Worm (Caenorhabditis elegans) whole organism, young adult: Measurements from ENCODE around the gene K09E9.1.
A peak's percentile ranks its signal among the peaks of the same experiment; 100 is the strongest.

Experiments
- B0019.2 ChIP-seq: fragments of 200-800 bp; sonication (Bioruptor generic); conservative IDR thresholded peaks from 2 replicates; pipeline ENCODE4 v1.3.6; 2022; ENCODE audit warnings: missing genetic modification reagents, missing genetic modification characterization, missing compliant biosample characterization
- D2030.7 ChIP-seq: fragments of 200-800 bp; sonication (Bioruptor generic); IDR thresholded peaks from 2 replicates; pipeline ENCODE4 v1.3.6; 2022; ENCODE audit warnings: missing genetic modification reagents, missing genetic modification characterization, missing compliant biosample characterization
- F23B12.7 ChIP-seq: sonication (generic microtip); optimal IDR thresholded peaks from 2 replicates; lab custom pipeline; 2017; ENCODE audit warnings: missing genetic modification characterization, mild to moderate bottlenecking, missing compliant biosample characterization, antibody characterized with exemption, moderate library complexity; ENCODE audit not compliant: insufficient read depth
- F39B2.1 ChIP-seq: fragments of 200-800 bp; sonication (Bioruptor generic); IDR thresholded peaks from 2 replicates; pipeline ENCODE4 v1.3.6; 2022; ENCODE audit warnings: missing genetic modification reagents, missing genetic modification characterization, missing compliant biosample characterization
- F57C9.4 ChIP-seq: sonication (generic microtip); optimal IDR thresholded peaks from 2 replicates; lab custom pipeline; 2017; ENCODE audit warnings: mild to moderate bottlenecking, missing genetic modification characterization, missing compliant biosample characterization
- K11D2.4 ChIP-seq: fragments of 200-800 bp; sonication (Bioruptor generic); IDR thresholded peaks from 2 replicates; pipeline ENCODE4 v1.3.6; 2022; ENCODE audit warnings: missing genetic modification reagents, missing genetic modification characterization, missing compliant biosample characterization
- T07F8.4 ChIP-seq: sonication (generic microtip); optimal IDR thresholded peaks from 2 replicates; lab custom pipeline; 2016; ENCODE audit warnings: mild to moderate bottlenecking, missing genetic modification characterization, moderate library complexity, missing compliant biosample characterization
- Y79H2A.3 ChIP-seq: fragments of 200-800 bp; sonication (Bioruptor generic); conservative IDR thresholded peaks from 2 replicates; pipeline ENCODE4 v1.3.6; 2022; ENCODE audit warnings: missing genetic modification reagents, missing genetic modification characterization, missing compliant biosample characterization
- ama-1 ChIP-seq, 3 experiments: fragments of 150-350 bp in 1 of 3; sonication (generic microtip) in 2 of 3; optimal IDR thresholded peaks; 2 replicates each; lab custom pipeline; 2014 to 2018; ENCODE audit warnings: missing biosample characterization in 2 of 3, missing genetic modification characterization in 2 of 3, missing genetic modification reagents in 2 of 3
- ccch-3 ChIP-seq: fragments of 200-800 bp; sonication (Bioruptor generic); optimal IDR thresholded peaks from 2 replicates; lab custom pipeline; 2018; ENCODE audit warnings: mild to moderate bottlenecking, missing genetic modification characterization, missing compliant biosample characterization
- cebp-1 ChIP-seq, 2 experiments: fragments of 200-800 bp in 1 of 2; sonication (Bioruptor generic) in 1 of 2; sonication (generic microtip) in 1 of 2; IDR thresholded peaks in 1 of 2; optimal IDR thresholded peaks in 1 of 2; 2 replicates each; pipeline versions ENCODE4 v1.3.6 to Lab custom; 2017 to 2022; ENCODE audit warnings: missing compliant biosample characterization in 2 of 2, missing genetic modification characterization in 2 of 2, mild to moderate bottlenecking in 1 of 2, missing genetic modification reagents in 1 of 2, moderate library complexity in 1 of 2
- ceh-27 ChIP-seq: fragments of 200-800 bp; sonication (Bioruptor generic); optimal IDR thresholded peaks from 2 replicates; lab custom pipeline; 2018; ENCODE audit warnings: mild to moderate bottlenecking, missing genetic modification characterization, moderate library complexity, missing compliant biosample characterization
- ceh-79 ChIP-seq: sonication (generic microtip); optimal IDR thresholded peaks from 2 replicates; lab custom pipeline; 2017; ENCODE audit warnings: mild to moderate bottlenecking, missing genetic modification characterization, missing compliant biosample characterization
- ceh-91 ChIP-seq: fragments of 200-800 bp; sonication (Bioruptor generic); IDR thresholded peaks from 2 replicates; pipeline ENCODE4 v1.3.6; 2022; ENCODE audit warnings: missing genetic modification reagents, missing genetic modification characterization, missing compliant biosample characterization
- dox-1 ChIP-seq: fragments of 200-800 bp; sonication (Bioruptor generic); IDR thresholded peaks from 2 replicates; pipeline ENCODE4 v1.3.6; 2022; ENCODE audit warnings: missing genetic modification reagents, missing genetic modification characterization, missing compliant biosample characterization
- egl-18 ChIP-seq: fragments of 200-800 bp; sonication (Bioruptor generic); IDR thresholded peaks from 2 replicates; pipeline ENCODE4 v1.3.6; 2022; ENCODE audit warnings: missing genetic modification reagents, missing genetic modification characterization, missing compliant biosample characterization
- egrh-3 ChIP-seq: fragments of 200-800 bp; sonication (Bioruptor generic); IDR thresholded peaks from 2 replicates; pipeline ENCODE4 v1.3.6; 2022; ENCODE audit warnings: missing genetic modification reagents, missing genetic modification characterization, missing compliant biosample characterization
- fkh-3 ChIP-seq: sonication (generic microtip); optimal IDR thresholded peaks from 2 replicates; lab custom pipeline; 2016; ENCODE audit warnings: mild to moderate bottlenecking, missing genetic modification characterization, missing compliant biosample characterization
- gei-17 ChIP-seq: fragments of 200-800 bp; sonication (Bioruptor generic); optimal IDR thresholded peaks from 2 replicates; lab custom pipeline; 2018; ENCODE audit warnings: mild to moderate bottlenecking, missing genetic modification characterization, missing compliant biosample characterization
- hmg-1.2 ChIP-seq: fragments of 200-800 bp; sonication (Bioruptor generic); IDR thresholded peaks from 2 replicates; pipeline ENCODE4 v1.3.6; 2022; ENCODE audit warnings: missing genetic modification reagents, missing genetic modification characterization, missing compliant biosample characterization
- madf-3 ChIP-seq: fragments of 200-800 bp; sonication (Bioruptor generic); IDR thresholded peaks from 2 replicates; pipeline ENCODE4 v1.3.6; 2022; ENCODE audit warnings: missing genetic modification reagents, missing genetic modification characterization, missing compliant biosample characterization
- mcd-1 ChIP-seq: fragments of 200-800 bp; sonication (Bioruptor generic); IDR thresholded peaks from 2 replicates; pipeline ENCODE4 v1.3.6; 2022; ENCODE audit warnings: missing genetic modification reagents, missing genetic modification characterization, missing compliant biosample characterization
- nhr-120 ChIP-seq: fragments of 200-800 bp; sonication (Bioruptor generic); IDR thresholded peaks from 2 replicates; pipeline ENCODE4 v1.3.6; 2022; ENCODE audit warnings: missing genetic modification characterization, missing compliant biosample characterization
- nhr-80 ChIP-seq: sonication (generic microtip); optimal IDR thresholded peaks from 2 replicates; lab custom pipeline; 2016; ENCODE audit warnings: missing genetic modification characterization, missing compliant biosample characterization
- snpc-1.3 ChIP-seq: sonication (generic microtip); optimal IDR thresholded peaks from 2 replicates; lab custom pipeline; 2017; ENCODE audit warnings: missing genetic modification characterization, mild to moderate bottlenecking, missing compliant biosample characterization, antibody characterized with exemption, moderate library complexity, missing genotype, missing genetic modification reagents; ENCODE audit not compliant: insufficient read depth
- snpc-4 ChIP-seq, 5 experiments: fragments of 150-350 bp in 1 of 5; sonication (generic microtip) in 4 of 5; optimal IDR thresholded peaks; 2 replicates each; lab custom pipeline; 2014 to 2018; ENCODE audit warnings: missing genetic modification characterization in 5 of 5, missing biosample characterization in 3 of 5, antibody characterized with exemption in 2 of 5, mild to moderate bottlenecking in 2 of 5, missing compliant biosample characterization in 2 of 5, missing genotype in 2 of 5, moderate library complexity in 2 of 5, missing genetic modification reagents in 1 of 5
- somi-1 ChIP-seq: fragments of 200-800 bp; sonication (Bioruptor generic); optimal IDR thresholded peaks from 2 replicates; lab custom pipeline; 2018; ENCODE audit warnings: mild to moderate bottlenecking, missing genetic modification characterization, missing compliant biosample characterization
- zfh-2 ChIP-seq: fragments of 200-800 bp; sonication (Bioruptor generic); conservative IDR thresholded peaks from 2 replicates; pipeline ENCODE4 v1.3.6; 2022; ENCODE audit warnings: missing genetic modification reagents, missing genetic modification characterization, missing compliant biosample characterization
- ztf-26 ChIP-seq: sonication (generic microtip); optimal IDR thresholded peaks from 2 replicates; lab custom pipeline; 2017; ENCODE audit warnings: missing genetic modification characterization, missing compliant biosample characterization
- ztf-3 ChIP-seq: fragments of 200-800 bp; sonication (Bioruptor generic); optimal IDR thresholded peaks from 2 replicates; lab custom pipeline; 2018; ENCODE audit warnings: mild to moderate bottlenecking, missing genetic modification characterization, missing compliant biosample characterization

K09E9.1 gene

ce11 chrX:15628945-15629344 lies 8.6 kb downstream of the K09E9.1 start:
- TF ChIP-seq ztf-3 (GFP tag; lab: Kevin White, UChicago): no peak
- no peak for TF ChIP-seq Y79H2A.3
- no peak for TF ChIP-seq egl-18
- no peak for TF ChIP-seq B0019.2 (GFP tag; lab: Robert Waterston, UW)
- TF ChIP-seq ceh-27 (GFP tag; lab: Kevin White, UChicago): no peak
- no peak for TF ChIP-seq nhr-80 (tag; lab: Kevin White, UChicago)
- no peak for TF ChIP-seq gei-17 (GFP tag; lab: Kevin White, UChicago)
- no peak for TF ChIP-seq ztf-26 (tag; lab: Kevin White, UChicago)
- TF ChIP-seq T07F8.4 (tag; lab: Kevin White, UChicago): no peak
- no peak for TF ChIP-seq ama-1 (optimal IDR thresholded peaks at IDR 0.05; lab: Kevin White, UChicago)
- no peak for TF ChIP-seq ama-1 (GFP tag; optimal IDR thresholded peaks at IDR 0.05; lab: Kevin White, UChicago)
- no peak for TF ChIP-seq madf-3
- no peak for TF ChIP-seq dox-1 (GFP tag; lab: Robert Waterston, UW)
- TF ChIP-seq F57C9.4 (tag; lab: Kevin White, UChicago): no peak
- TF ChIP-seq fkh-3: no peak
- no peak for TF ChIP-seq D2030.7 (GFP tag; lab: Robert Waterston, UW)
- no peak for TF ChIP-seq K11D2.4 (GFP tag; lab: Robert Waterston, UW)
- no peak for TF ChIP-seq F39B2.1 (GFP tag; lab: Robert Waterston, UW)
- TF ChIP-seq nhr-120 (GFP tag; lab: Robert Waterston, UW): no peak
- TF ChIP-seq ccch-3 (GFP tag; lab: Kevin White, UChicago): no peak

ce11 chrX:15629615-15630014 lies 9.3 kb downstream of the K09E9.1 start:
- peak; percentile 18 for TF ChIP-seq ztf-3 (GFP tag; lab: Kevin White, UChicago)
- TF ChIP-seq snpc-1.3 (tag; lab: Kevin White, UChicago): no peak
- TF ChIP-seq nhr-80 (tag; lab: Kevin White, UChicago): peak; percentile 5

ce11 chrX:15630340-15630739 lies 10.0 kb downstream of the K09E9.1 start, which contains the start of gene K09E9.4:
K09E9.4 (minus strand) TSS chrX:15630440.
- TF ChIP-seq ceh-79 (tag; lab: Kevin White, UChicago): no peak
- TF ChIP-seq cebp-1 (GFP tag; IDR thresholded peaks at IDR 0.05; lab: Robert Waterston, UW): no peak
- TF ChIP-seq cebp-1 (tag; optimal IDR thresholded peaks at IDR 0.05; lab: Kevin White, UChicago): peak; percentile 52

ce11 chrX:15630790-15631204 lies 10.5 kb downstream of the K09E9.1 start:
- TF ChIP-seq hmg-1.2 (GFP tag; lab: Robert Waterston, UW): 0 out of 2 replicates have a peak, but pooled peaks have one; percentile 9
- TF ChIP-seq egrh-3: peak; percentile 17; the same call in 1 of the 2 replicates
- TF ChIP-seq zfh-2: no peak; the same call in none of the 2 replicates
- no peak for TF ChIP-seq ceh-91 (GFP tag; lab: Robert Waterston, UW)
- 0 out of 2 replicates have a peak, but pooled peaks have one; percentile 32 for TF ChIP-seq mcd-1
- peak; percentile 20 for TF ChIP-seq snpc-4 (GFP tag; optimal IDR thresholded peaks at IDR 0.05; lab: Kevin White, UChicago)
- no peak for TF ChIP-seq snpc-4 (tag; optimal IDR thresholded peaks at IDR 0.05; lab: Kevin White, UChicago)
- TF ChIP-seq F23B12.7 (tag; lab: Kevin White, UChicago): peak; percentile 6

ce11 chrX:15633964-15634363 lies 13.7 kb downstream of the K09E9.1 start:
- TF ChIP-seq somi-1 (peak; percentile 31), T07F8.4 (tag; lab: Kevin White, UChicago) (no peak)
